Worm (Caenorhabditis elegans) whole organism, L1 larva: Measurements from ENCODE around the gene ndub-6.

Experiments used
- ama-1 ChIP-seq: fragments of 150-350 bp; optimal IDR thresholded peaks from 2 replicates; lab custom pipeline; 2014
- ces-1 ChIP-seq: fragments of 150-350 bp; optimal IDR thresholded peaks from 2 replicates; lab custom pipeline; 2014; ENCODE audit warnings: missing biosample characterization, missing genetic modification reagents, missing genetic modification characterization
- fkh-10 ChIP-seq: sonication (generic microtip); optimal IDR thresholded peaks from 2 replicates; lab custom pipeline; 2017; ENCODE audit warnings: missing biosample characterization, missing genetic modification reagents, missing genetic modification characterization
- lin-15B ChIP-seq: fragments of 150-350 bp; sonication (generic microtip); optimal IDR thresholded peaks from 3 replicates; lab custom pipeline; 2014; ENCODE audit warnings: missing biosample characterization, missing genetic modification characterization
- lsy-2 ChIP-seq, 2 experiments: fragments of 150-350 bp; optimal IDR thresholded peaks; 2 replicates each; lab custom pipeline; 2014; ENCODE audit warnings: missing biosample characterization in 2 of 2, missing genetic modification characterization in 2 of 2
- nhr-237 ChIP-seq: fragments of 150-350 bp; optimal IDR thresholded peaks from 2 replicates; lab custom pipeline; 2014; ENCODE audit warnings: missing biosample characterization, missing genetic modification characterization
- pqm-1 ChIP-seq: sonication (generic microtip); optimal IDR thresholded peaks from 3 replicates; lab custom pipeline; 2017; ENCODE audit warnings: missing biosample characterization, missing genetic modification characterization
- unc-62 ChIP-seq: fragments of 150-350 bp; optimal IDR thresholded peaks from 2 replicates; lab custom pipeline; 2014; ENCODE audit warnings: missing biosample characterization, missing genetic modification reagents, missing genetic modification characterization
- ztf-4 ChIP-seq: fragments of 150-350 bp; optimal IDR thresholded peaks from 2 replicates; lab custom pipeline; 2014; ENCODE audit warnings: missing biosample characterization, missing genetic modification characterization

DNA sequence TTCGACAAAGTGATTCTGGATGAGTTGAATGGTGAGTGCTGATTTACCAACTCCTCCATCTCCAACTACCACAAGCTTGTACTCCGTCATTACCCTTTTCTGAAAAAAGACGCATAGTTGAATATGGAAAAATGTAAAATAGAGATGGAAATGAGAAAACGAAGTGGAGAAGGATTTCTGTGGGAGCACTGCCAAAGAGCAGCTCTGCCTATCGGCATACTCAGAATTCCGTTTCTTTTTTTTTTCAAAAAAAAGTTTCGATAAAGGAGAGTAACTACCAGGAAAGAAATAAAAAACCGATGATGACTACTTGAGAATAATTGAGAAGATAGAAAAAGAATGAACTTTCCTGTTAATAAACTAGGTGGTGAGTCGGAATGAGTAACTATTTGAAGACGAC, 38.8 kb downstream of the ndub-6 start, which contains the start of gene let-60:
- TF ChIP-seq pqm-1 (tag; lab: Kevin White, UChicago) (no peak), nhr-237 (no peak), fkh-10 (GFP tag; lab: Kevin White, UChicago) (no peak), lin-15B (tag; lab: Kevin White, UChicago) (no peak), ztf-4 (tag; lab: Kevin White, UChicago) (no peak), ama-1 (lab: Kevin White, UChicago) (no peak), ces-1 (GFP tag; lab: Kevin White, UChicago) (no peak), lsy-2 (tag; optimal IDR thresholded peaks at IDR 0.05; lab: Kevin White, UChicago) (no peak), unc-62 (GFP tag; lab: Kevin White, UChicago) (no peak)
